Worm (Caenorhabditis elegans) whole organism, L3 larva: Measurements from ENCODE around the gene ipla-6.
A peak's percentile ranks its signal among the peaks of the same experiment; 100 is the strongest.

Experiments
- R02D3.7 ChIP-seq: fragments of 150-350 bp; optimal IDR thresholded peaks from 2 replicates; lab custom pipeline; 2014; ENCODE audit warnings: missing biosample characterization, missing genetic modification characterization
- ZK546.5 ChIP-seq: sonication (generic microtip); optimal IDR thresholded peaks from 2 replicates; lab custom pipeline; 2017; ENCODE audit warnings: missing biosample characterization, missing genetic modification characterization
- aly-2 ChIP-seq: fragments of 150-350 bp; optimal IDR thresholded peaks from 2 replicates; lab custom pipeline; 2014; ENCODE audit warnings: missing biosample characterization, missing genetic modification characterization
- ama-1 ChIP-seq: fragments of 150-350 bp; optimal IDR thresholded peaks from 2 replicates; lab custom pipeline; 2018
- ceh-16 ChIP-seq: sonication (generic microtip); optimal IDR thresholded peaks from 2 replicates; lab custom pipeline; 2017; ENCODE audit warnings: missing biosample characterization, missing genetic modification characterization
- ceh-28 ChIP-seq: fragments of 150-350 bp; optimal IDR thresholded peaks from 2 replicates; lab custom pipeline; 2014; ENCODE audit warnings: missing biosample characterization, missing genetic modification reagents, missing genetic modification characterization
- ceh-82 ChIP-seq: fragments of 150-350 bp; optimal IDR thresholded peaks from 2 replicates; lab custom pipeline; 2014; ENCODE audit warnings: missing biosample characterization, missing genetic modification characterization
- ceh-9 ChIP-seq: sonication (generic microtip); optimal IDR thresholded peaks from 2 replicates; lab custom pipeline; 2018; ENCODE audit warnings: missing biosample characterization, missing genetic modification characterization
- daf-12 ChIP-seq: fragments of 150-350 bp; optimal IDR thresholded peaks from 2 replicates; lab custom pipeline; 2014; ENCODE audit warnings: missing biosample characterization, missing genetic modification reagents, missing genetic modification characterization
- egl-27 ChIP-seq: sonication (generic microtip); optimal IDR thresholded peaks from 4 replicates; lab custom pipeline; 2017; ENCODE audit warnings: missing biosample characterization, missing genetic modification reagents, missing genetic modification characterization
- egl-5 ChIP-seq: fragments of 150-350 bp; optimal IDR thresholded peaks from 2 replicates; lab custom pipeline; 2017; ENCODE audit warnings: missing biosample characterization, missing genetic modification reagents, missing genetic modification characterization, inconsistent platforms
- elt-1 ChIP-seq: fragments of 150-350 bp; optimal IDR thresholded peaks from 2 replicates; lab custom pipeline; 2014; ENCODE audit warnings: missing biosample characterization, missing genetic modification characterization
- elt-2 ChIP-seq: sonication (generic microtip); optimal IDR thresholded peaks from 2 replicates; lab custom pipeline; 2016; ENCODE audit warnings: missing genetic modification reagents, mild to moderate bottlenecking, missing genetic modification characterization, missing compliant biosample characterization
- elt-3 ChIP-seq, 3 experiments: fragments of 150-350 bp in 1 of 3; sonication (generic microtip) in 2 of 3; optimal IDR thresholded peaks; 2 replicates in 2 of 3; 4 replicates in 1 of 3; lab custom pipeline; 2014 to 2017; ENCODE audit warnings: missing biosample characterization in 3 of 3, missing genetic modification characterization in 3 of 3
- eor-1 ChIP-seq, 2 experiments: fragments of 150-350 bp; optimal IDR thresholded peaks; 2 replicates each; lab custom pipeline; 2014 to 2018; ENCODE audit warnings: missing biosample characterization in 2 of 2, missing genetic modification characterization in 2 of 2
- fkh-10 ChIP-seq: sonication (generic microtip); optimal IDR thresholded peaks from 2 replicates; lab custom pipeline; 2017; ENCODE audit warnings: missing biosample characterization, missing genetic modification reagents, missing genetic modification characterization
- fkh-2 ChIP-seq: fragments of 150-350 bp; optimal IDR thresholded peaks from 2 replicates; lab custom pipeline; 2014; ENCODE audit warnings: missing biosample characterization, missing genetic modification reagents, missing genetic modification characterization
- fos-1 ChIP-seq: fragments of 150-350 bp; optimal IDR thresholded peaks from 2 replicates; lab custom pipeline; 2014; ENCODE audit warnings: missing biosample characterization, missing genetic modification characterization
- hmg-11 ChIP-seq: sonication (generic microtip); optimal IDR thresholded peaks from 2 replicates; lab custom pipeline; 2016; ENCODE audit warnings: missing genetic modification characterization, missing compliant biosample characterization
- jun-1 ChIP-seq: fragments of 150-350 bp; optimal IDR thresholded peaks from 2 replicates; lab custom pipeline; 2014; ENCODE audit warnings: missing biosample characterization, missing genetic modification reagents, missing genetic modification characterization
- lin-15B ChIP-seq: fragments of 150-350 bp; optimal IDR thresholded peaks from 2 replicates; lab custom pipeline; 2014; ENCODE audit warnings: missing biosample characterization, missing genetic modification characterization
- lin-39 ChIP-seq: fragments of 150-350 bp; optimal IDR thresholded peaks from 2 replicates; lab custom pipeline; 2018; ENCODE audit warnings: missing biosample characterization, missing genetic modification reagents, missing genetic modification characterization
- lsy-12 ChIP-seq: sonication (generic microtip); optimal IDR thresholded peaks from 2 replicates; lab custom pipeline; 2016; ENCODE audit warnings: mild to moderate bottlenecking, missing genetic modification characterization, missing compliant biosample characterization
- mdl-1 ChIP-seq: fragments of 150-350 bp; optimal IDR thresholded peaks from 2 replicates; lab custom pipeline; 2014; ENCODE audit warnings: missing biosample characterization, missing genetic modification characterization
- mml-1 ChIP-seq: fragments of 150-350 bp; sonication (generic microtip); optimal IDR thresholded peaks from 3 replicates; lab custom pipeline; 2014; ENCODE audit warnings: missing biosample characterization, missing genetic modification characterization
- nfya-1 ChIP-seq: sonication (generic microtip); optimal IDR thresholded peaks from 2 replicates; lab custom pipeline; 2017; ENCODE audit warnings: missing genetic modification characterization, mild to moderate bottlenecking, missing compliant biosample characterization, antibody characterized with exemption, moderate library complexity; ENCODE audit not compliant: insufficient read depth
- nhr-11 ChIP-seq: fragments of 150-350 bp; optimal IDR thresholded peaks from 2 replicates; lab custom pipeline; 2014; ENCODE audit warnings: missing biosample characterization, missing genetic modification characterization
- nhr-12 ChIP-seq: fragments of 150-350 bp; optimal IDR thresholded peaks from 2 replicates; lab custom pipeline; 2014; ENCODE audit warnings: missing biosample characterization, missing genetic modification characterization
- nhr-23 ChIP-seq: fragments of 150-350 bp; optimal IDR thresholded peaks from 2 replicates; lab custom pipeline; 2014; ENCODE audit warnings: missing biosample characterization, missing genetic modification reagents, missing genetic modification characterization
- nhr-237 ChIP-seq: fragments of 150-350 bp; optimal IDR thresholded peaks from 2 replicates; lab custom pipeline; 2014; ENCODE audit warnings: missing biosample characterization, missing genetic modification characterization
- nhr-25 ChIP-seq: sonication (generic microtip); optimal IDR thresholded peaks from 2 replicates; lab custom pipeline; 2017; ENCODE audit warnings: missing biosample characterization, missing genetic modification characterization
- nhr-28 ChIP-seq: fragments of 150-350 bp; optimal IDR thresholded peaks from 2 replicates; lab custom pipeline; 2014; ENCODE audit warnings: missing biosample characterization, missing genetic modification characterization
- nhr-43 ChIP-seq: sonication (generic microtip); optimal IDR thresholded peaks from 2 replicates; lab custom pipeline; 2016; ENCODE audit warnings: mild to moderate bottlenecking, missing genetic modification characterization, missing compliant biosample characterization; ENCODE audit not compliant: poor library complexity, severe bottlenecking
- nhr-67 ChIP-seq: fragments of 150-350 bp; optimal IDR thresholded peaks from 2 replicates; lab custom pipeline; 2014; ENCODE audit warnings: missing biosample characterization, missing genetic modification characterization
- nhr-76 ChIP-seq: fragments of 150-350 bp; sonication (generic microtip); optimal IDR thresholded peaks from 5 replicates; lab custom pipeline; 2014; ENCODE audit warnings: missing biosample characterization, missing genetic modification characterization
- nhr-77 ChIP-seq: fragments of 150-350 bp; optimal IDR thresholded peaks from 2 replicates; lab custom pipeline; 2014; ENCODE audit warnings: missing biosample characterization, missing genetic modification characterization
- pha-4 ChIP-seq: fragments of 150-350 bp; optimal IDR thresholded peaks from 2 replicates; lab custom pipeline; 2014; ENCODE audit warnings: missing biosample characterization, missing genetic modification reagents, missing genetic modification characterization
- pqm-1 ChIP-seq: fragments of 150-350 bp; optimal IDR thresholded peaks from 2 replicates; lab custom pipeline; 2017; ENCODE audit warnings: missing biosample characterization, missing genetic modification characterization, inconsistent platforms
- sea-2 ChIP-seq: fragments of 150-350 bp; sonication (generic microtip); optimal IDR thresholded peaks from 4 replicates; lab custom pipeline; 2014; ENCODE audit warnings: missing biosample characterization, missing genetic modification reagents, missing genetic modification characterization
- skn-1 ChIP-seq: fragments of 150-350 bp; optimal IDR thresholded peaks from 2 replicates; lab custom pipeline; 2014; ENCODE audit warnings: missing biosample characterization, missing genetic modification characterization
- snpc-4 ChIP-seq: fragments of 150-350 bp; optimal IDR thresholded peaks from 2 replicates; lab custom pipeline; 2014; ENCODE audit warnings: missing biosample characterization, missing genetic modification characterization
- tbx-2 ChIP-seq: sonication (generic microtip); optimal IDR thresholded peaks from 2 replicates; lab custom pipeline; 2016; ENCODE audit warnings: mild to moderate bottlenecking, missing genetic modification characterization, missing compliant biosample characterization
- unc-39 ChIP-seq: sonication (generic microtip); optimal IDR thresholded peaks from 4 replicates; lab custom pipeline; 2017; ENCODE audit warnings: missing biosample characterization, missing genetic modification characterization
- unc-62 ChIP-seq: fragments of 150-350 bp; sonication (generic microtip); optimal IDR thresholded peaks from 4 replicates; lab custom pipeline; 2014; ENCODE audit warnings: missing biosample characterization, missing genetic modification reagents, missing genetic modification characterization
- zag-1 ChIP-seq: fragments of 150-350 bp; optimal IDR thresholded peaks from 2 replicates; lab custom pipeline; 2014; ENCODE audit warnings: missing biosample characterization, missing genetic modification characterization
- ztf-11 ChIP-seq: fragments of 150-350 bp; optimal IDR thresholded peaks from 2 replicates; lab custom pipeline; 2014; ENCODE audit warnings: missing biosample characterization, missing genetic modification characterization
- ztf-4 ChIP-seq: fragments of 150-350 bp; optimal IDR thresholded peaks from 2 replicates; lab custom pipeline; 2014; ENCODE audit warnings: missing biosample characterization, missing genetic modification characterization

ipla-6 gene

ce11 chrIV:6321667-6322066 is 15.8 kb upstream of the ipla-6 start, which contains the start of gene Y73B6BL.29 (continued):
- TF ChIP-seq ama-1 (no peak), ceh-82 (tag; lab: Kevin White, UChicago) (peak; percentile 32), pqm-1 (peak; percentile 15), nhr-23 (peak; percentile 95), elt-1 (tag; lab: Kevin White, UChicago) (no peak), tbx-2 (peak; percentile 81), hmg-11 (tag; lab: Kevin White, UChicago) (peak; percentile 51), ztf-4 (no peak), nfya-1 (tag; lab: Kevin White, UChicago) (peak; percentile 89), lin-39 (tag; lab: Kevin White, UChicago) (no peak)

ce11 chrIV:6323654-6324224 is 13.7 kb upstream of the ipla-6 start, which contains the start of gene sqd-1:
Gene sqd-1, plus strand, starts transcription at chrIV:6324174.
- TF ChIP-seq fos-1 (tag; lab: Kevin White, UChicago) (no peak), nhr-23 (peak; percentile 98), eor-1 (tag; optimal IDR thresholded peaks at IDR 0.05; lab: Kevin White, UChicago) (no peak), unc-62 (GFP tag; lab: Kevin White, UChicago) (peak; percentile 59), ceh-9 (no peak), nhr-11 (tag; lab: Kevin White, UChicago) (peak; percentile 78), daf-12 (tag; lab: Kevin White, UChicago) (no peak), tbx-2 (peak; percentile 90), elt-1 (tag; lab: Kevin White, UChicago) (peak; percentile 55), jun-1 (tag; lab: Kevin White, UChicago) (peak; percentile 92), nhr-77 (tag; lab: Kevin White, UChicago) (peak; percentile 37), egl-27 (tag; lab: Kevin White, UChicago) (peak; percentile 78), ZK546.5 (peak; percentile 100), lin-15B (tag; lab: Kevin White, UChicago) (peak; percentile 97), nhr-25 (tag; lab: Kevin White, UChicago) (peak; percentile 98), ztf-11 (tag; lab: Kevin White, UChicago) (no peak), sea-2 (GFP tag; lab: Kevin White, UChicago) (no peak), elt-3 (tag; optimal IDR thresholded peaks at IDR 0.05; lab: Kevin White, UChicago) (peak in 1 of 3 experiments; percentile 89), nhr-12 (tag; lab: Kevin White, UChicago) (no peak), nhr-28 (no peak), aly-2 (tag; lab: Kevin White, UChicago) (no peak), snpc-4 (tag; lab: Kevin White, UChicago) (peak; percentile 86), R02D3.7 (tag; lab: Kevin White, UChicago) (peak; percentile 96), nhr-67 (tag; lab: Kevin White, UChicago) (no peak), skn-1 (tag; lab: Kevin White, UChicago) (peak; percentile 73), mdl-1 (tag; lab: Kevin White, UChicago) (peak; percentile 15), egl-5 (tag; lab: Kevin White, UChicago) (peak; percentile 96), nhr-237 (tag; lab: Kevin White, UChicago) (no peak), lin-39 (tag; lab: Kevin White, UChicago) (peak; percentile 99), nfya-1 (tag; lab: Kevin White, UChicago) (peak; percentile 98), fkh-2 (no peak), fkh-10 (GFP tag; lab: Kevin White, UChicago) (peak; percentile 79), nhr-76 (peak; percentile 1), ceh-28 (tag; lab: Kevin White, UChicago) (peak; percentile 84), nhr-43 (tag; lab: Kevin White, UChicago) (peak; percentile 96), hmg-11 (tag; lab: Kevin White, UChicago) (peak; percentile 92), lsy-12 (tag; lab: Kevin White, UChicago) (peak; percentile 98), unc-39 (tag; lab: Kevin White, UChicago) (no peak), mml-1 (tag; lab: Kevin White, UChicago) (no peak), ceh-16 (tag; lab: Kevin White, UChicago) (no peak), ceh-82 (tag; lab: Kevin White, UChicago) (peak; percentile 83), pha-4 (tag; lab: Kevin White, UChicago) (peak; percentile 98), elt-2 (tag; lab: Kevin White, UChicago) (peak; percentile 79), pqm-1 (peak; percentile 83), ztf-4 (peak; percentile 76), zag-1 (tag; lab: Kevin White, UChicago) (peak; percentile 57), ama-1 (peak; percentile 39)
- TF ChIP-seq, all 47 proteins: peak for 32
